Worm (Caenorhabditis elegans): Measurements from ENCODE around the gene H43I07.1.

DNA sequence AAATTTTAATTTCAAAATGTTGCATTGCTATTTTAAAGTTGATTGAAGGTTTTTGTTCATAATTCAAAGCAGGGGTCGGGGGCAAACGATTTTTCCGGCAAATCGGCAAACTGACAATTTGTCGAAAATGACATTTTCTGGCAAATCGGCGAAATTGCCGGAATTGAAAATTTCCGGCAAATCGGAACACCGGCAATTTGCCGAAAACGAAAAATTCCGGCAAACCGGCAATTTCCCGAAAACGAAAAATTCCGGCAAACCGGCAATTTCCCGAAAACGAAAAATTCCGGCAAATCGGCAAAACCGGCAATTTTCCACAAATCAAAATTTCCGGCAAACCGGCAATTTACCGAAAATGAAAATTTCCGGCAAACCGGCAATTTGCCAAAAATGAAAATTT is 14.3 kb upstream of the H43I07.1 start:
- no peak for TF ChIP-seq ztf-4 (tag; optimal IDR thresholded peaks at IDR 0.05)
- no peak for TF ChIP-seq elt-1 (tag; optimal IDR thresholded peaks at IDR 0.05)
- no peak for TF ChIP-seq elt-3 (tag; optimal IDR thresholded peaks at IDR 0.05)
- TF ChIP-seq mdl-1 (tag; optimal IDR thresholded peaks at IDR 0.05) = no peak
- TF ChIP-seq ama-1 (optimal IDR thresholded peaks at IDR 0.05) = no peak

Measured in whole organism, L2 larva.